Fruit fly (Drosophila melanogaster): ENCODE results near the gene Coq6.
A peak's percentile ranks its signal among the peaks of the same experiment; 100 is the strongest.

Coq6 gene

DNA sequence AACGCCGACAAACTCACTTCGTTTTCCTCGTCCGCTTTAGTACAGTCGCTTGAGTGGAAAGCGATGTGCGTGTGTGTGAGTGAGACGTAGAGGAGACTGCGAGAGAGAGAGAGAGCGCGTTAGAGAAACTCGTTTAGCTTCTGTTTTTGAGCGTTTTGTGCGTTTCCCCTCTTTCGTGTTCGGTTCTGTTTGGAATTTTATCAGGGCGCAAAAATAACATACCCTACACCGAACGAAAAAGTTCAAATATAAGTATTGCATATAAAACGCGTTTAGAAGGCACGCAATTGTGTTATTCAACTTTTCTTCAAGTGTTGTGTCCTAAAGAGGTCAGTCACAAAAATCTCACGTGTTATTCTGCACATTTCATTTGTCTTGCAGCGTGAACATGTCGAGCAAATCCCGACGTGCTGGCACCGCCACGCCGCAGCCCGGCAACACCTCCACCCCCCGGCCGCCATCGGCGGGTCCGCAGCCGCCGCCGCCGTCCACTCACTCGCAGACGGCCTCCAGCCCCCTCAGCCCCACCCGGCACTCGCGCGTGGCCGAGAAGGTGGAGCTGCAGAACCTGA lies 11.0 kb upstream of the Coq6 start (continued):
- TF ChIP-seq Hr78 (GFP tag; optimal IDR thresholded peaks at IDR 0.05) (peak in 1 of 2 experiments; percentile 34), CG3838 (GFP tag; optimal IDR thresholded peaks at IDR 0.05) (no peak), CG5180 (GFP tag; optimal IDR thresholded peaks at IDR 0.05) (no peak), CG6791 (GFP tag; IDR thresholded peaks at IDR 0.05; ENCODE audit: partially characterized antibody) (peak; percentile 38; the same call in 1 of the 3 replicates), HmgZ (tag; optimal IDR thresholded peaks at IDR 0.05) (peak; percentile 57), Spps (tag; optimal IDR thresholded peaks at IDR 0.05) (no peak), CG10959 (GFP tag; IDR thresholded peaks at IDR 0.05) (no peak), CG5245 (GFP tag; optimal IDR thresholded peaks at IDR 0.05) (no peak), Tbp (GFP tag; optimal IDR thresholded peaks at IDR 0.05) (no peak), Atf-2 (GFP tag; optimal IDR thresholded peaks at IDR 0.05) (no peak), CG12942 (GFP tag; optimal IDR thresholded peaks at IDR 0.05) (peak; percentile 40), CG12219 (GFP tag; optimal IDR thresholded peaks at IDR 0.05) (no peak), ind (GFP tag; optimal IDR thresholded peaks at IDR 0.05) (peak; percentile 61), Blimp-1 (GFP tag; optimal IDR thresholded peaks at IDR 0.05) (peak; percentile 75), CG1529 (GFP tag; optimal IDR thresholded peaks at IDR 0.05) (no peak), shn (GFP tag; optimal IDR thresholded peaks at IDR 0.05) (peak; percentile 54), ttk (GFP tag; IDR thresholded peaks at IDR 0.05) (peak; percentile 27; the same call in 1 of the 2 replicates), B-H1 (GFP tag; IDR thresholded peaks at IDR 0.05) (peak; percentile 47; the same call in 1 of the 3 replicates), sens (GFP tag) (peak; percentile 67), Dip3 (GFP tag; optimal IDR thresholded peaks at IDR 0.05) (peak; percentile 0), CG13287 (GFP tag; IDR thresholded peaks at IDR 0.05; ENCODE audit: partially characterized antibody) (0 out of 2 replicates have a peak, but pooled peaks have one; percentile 5), da (GFP tag; optimal IDR thresholded peaks at IDR 0.05) (no peak), CG6765 (GFP tag; optimal IDR thresholded peaks at IDR 0.05) (peak; percentile 39), CG10366 (GFP tag; IDR thresholded peaks at IDR 0.05) (peak; percentile 21; the same call in 1 of the 2 replicates), chm (GFP tag; IDR thresholded peaks at IDR 0.05) (peak; percentile 36; the same call in 1 of the 2 replicates), CG1602 (GFP tag; optimal IDR thresholded peaks at IDR 0.05) (peak; percentile 11), YL-1 (GFP tag; optimal IDR thresholded peaks at IDR 0.05) (no peak), hbn (GFP tag; IDR thresholded peaks at IDR 0.05; ENCODE audit: partially characterized antibody) (no peak; the same call in 1 of the 2 replicates), nom (GFP tag; optimal IDR thresholded peaks at IDR 0.05) (no peak), CG1024 (GFP tag; IDR thresholded peaks at IDR 0.05) (0 out of 2 replicates have a peak, but pooled peaks have one; percentile 6), CG4424 (GFP tag; optimal IDR thresholded peaks at IDR 0.05) (peak; percentile 50), tll (GFP tag; optimal IDR thresholded peaks at IDR 0.05) (no peak), lab (GFP tag; optimal IDR thresholded peaks at IDR 0.05) (no peak), pros (GFP tag; optimal IDR thresholded peaks at IDR 0.05) (no peak), Optix (GFP tag; IDR thresholded peaks at IDR 0.05) (no peak), Camta (GFP tag; optimal IDR thresholded peaks at IDR 0.05) (no peak), CG14667 (GFP tag; IDR thresholded peaks at IDR 0.05) (no peak), ro (GFP tag; IDR thresholded peaks at IDR 0.05) (no peak), dati (GFP tag; IDR thresholded peaks at IDR 0.05) (no peak; the same call in 1 of the 2 replicates), ATbp (GFP tag; optimal IDR thresholded peaks at IDR 0.05) (peak; percentile 47), Rx (GFP tag; IDR thresholded peaks at IDR 0.05) (no peak), Ada2b (GFP tag; IDR thresholded peaks at IDR 0.05) (no peak; the same call in none of the 2 replicates), Mes4 (GFP tag; optimal IDR thresholded peaks at IDR 0.05) (peak; percentile 18), Eip74EF (GFP tag; optimal IDR thresholded peaks at IDR 0.05) (peak in 1 of 2 experiments; percentile 22), kni (GFP tag; optimal IDR thresholded peaks at IDR 0.05) (no peak), CG15514 (GFP tag; optimal IDR thresholded peaks at IDR 0.05) (peak; percentile 36)

All from whole organism, embryonic.